Fruit fly (Drosophila melanogaster): ENCODE measurements around the gene brv2.
A peak's percentile ranks its signal among the peaks of the same experiment; 100 is the strongest.

brv2 gene

dm6 chr3L:17310509-17310908 is 34.0 kb downstream of the brv2 start (continued):
- no peak for TF ChIP-seq kni (GFP tag; optimal IDR thresholded peaks at IDR 0.05)
- 0 out of 2 replicates have a peak, but pooled peaks have one; percentile 16 for TF ChIP-seq klu (GFP tag; IDR thresholded peaks at IDR 0.05)
- no peak for TF ChIP-seq CG12744 (GFP tag; optimal IDR thresholded peaks at IDR 0.05)
- TF ChIP-seq Dbx (GFP tag; IDR thresholded peaks at IDR 0.05), result 0 out of 3 replicates have a peak, but pooled peaks have one; percentile 50
- no peak for TF ChIP-seq CG1647 (GFP tag; optimal IDR thresholded peaks at IDR 0.05)
- TF ChIP-seq CG14050 (GFP tag; IDR thresholded peaks at IDR 0.05), result no peak
- no peak for TF ChIP-seq CG7271 (tag; optimal IDR thresholded peaks at IDR 0.05)
- no peak for TF ChIP-seq corto (GFP tag; optimal IDR thresholded peaks at IDR 0.05)
- no peak for TF ChIP-seq knrl (GFP tag; IDR thresholded peaks at IDR 0.05; ENCODE audit: partially characterized antibody)
- TF ChIP-seq CG5180 (GFP tag; optimal IDR thresholded peaks at IDR 0.05), result peak; percentile 5
- no peak for TF ChIP-seq bigmax (GFP tag; optimal IDR thresholded peaks at IDR 0.05)
- TF ChIP-seq hth (optimal IDR thresholded peaks at IDR 0.05), result no peak
- no peak for TF ChIP-seq CG3407 (GFP tag; optimal IDR thresholded peaks at IDR 0.05)
- TF ChIP-seq Ets65A (GFP tag), result no peak
- no peak for TF ChIP-seq sens-2 (GFP tag; IDR thresholded peaks at IDR 0.05)
- no peak for TF ChIP-seq NC2α (GFP tag; optimal IDR thresholded peaks at IDR 0.05)
- peak; percentile 19 for TF ChIP-seq CG12659 (GFP tag; optimal IDR thresholded peaks at IDR 0.05)
- no peak for TF ChIP-seq CG1024 (GFP tag; IDR thresholded peaks at IDR 0.05)
- peak; percentile 60 for TF ChIP-seq CG13894 (tag; optimal IDR thresholded peaks at IDR 0.05)
- peak; percentile 65 for TF ChIP-seq row (GFP tag; IDR thresholded peaks at IDR 0.05)
- TF ChIP-seq CG43689 (GFP tag; IDR thresholded peaks at IDR 0.05), result no peak
- TF ChIP-seq CG10209 (GFP tag; optimal IDR thresholded peaks at IDR 0.05), result no peak
- TF ChIP-seq gro (GFP tag; optimal IDR thresholded peaks at IDR 0.05), result no peak
- TF ChIP-seq twi (tag; optimal IDR thresholded peaks at IDR 0.05), result no peak
- TF ChIP-seq CG30403 (GFP tag; optimal IDR thresholded peaks at IDR 0.05), result peak; percentile 2
- no peak for TF ChIP-seq bowl (GFP tag; IDR thresholded peaks at IDR 0.05)
- no peak for TF ChIP-seq Hr3 (GFP tag; optimal IDR thresholded peaks at IDR 0.05)
- no peak for TF ChIP-seq tup (GFP tag; optimal IDR thresholded peaks at IDR 0.05)
- peak; percentile 60 for TF ChIP-seq unpg (GFP tag; optimal IDR thresholded peaks at IDR 0.05)
- TF ChIP-seq CG7928 (GFP tag; optimal IDR thresholded peaks at IDR 0.05), result no peak
- no peak for TF ChIP-seq CG9876 (GFP tag; optimal IDR thresholded peaks at IDR 0.05)
- TF ChIP-seq CG1602 (GFP tag; optimal IDR thresholded peaks at IDR 0.05), result no peak
- peak; percentile 22 for TF ChIP-seq gcm (GFP tag; optimal IDR thresholded peaks at IDR 0.05)
- TF ChIP-seq ase (GFP tag; IDR thresholded peaks at IDR 0.05), result 0 out of 3 replicates have a peak, but pooled peaks have one; percentile 15
- TF ChIP-seq Ada2b (GFP tag; IDR thresholded peaks at IDR 0.05), result peak; percentile 62
- peak; percentile 66 for TF ChIP-seq CG3281 (GFP tag; optimal IDR thresholded peaks at IDR 0.05)
- TF ChIP-seq Max (GFP tag; optimal IDR thresholded peaks at IDR 0.05), result no peak
- no peak for TF ChIP-seq Tbp (GFP tag; optimal IDR thresholded peaks at IDR 0.05)
- TF ChIP-seq bbx (GFP tag; IDR thresholded peaks at IDR 0.05; ENCODE audit: partially characterized antibody), result no peak
- no peak for TF ChIP-seq E2f2 (GFP tag; IDR thresholded peaks at IDR 0.05)
- TF ChIP-seq CG10147 (GFP tag; optimal IDR thresholded peaks at IDR 0.05), result peak; percentile 48
- no peak for TF ChIP-seq ems (GFP tag; optimal IDR thresholded peaks at IDR 0.05)
- no peak for TF ChIP-seq CG5953 (GFP tag; IDR thresholded peaks at IDR 0.05)
- TF ChIP-seq CG9437 (GFP tag; optimal IDR thresholded peaks at IDR 0.05), result no peak
- TF ChIP-seq CG10959 (GFP tag; IDR thresholded peaks at IDR 0.05), result peak; percentile 34; the same call in 1 of the 2 replicates
- no peak for TF ChIP-seq Chrac-16 (GFP tag; optimal IDR thresholded peaks at IDR 0.05)
- TF ChIP-seq tna (GFP tag; IDR thresholded peaks at IDR 0.05; ENCODE audit: partially characterized antibody), result no peak
- peak; percentile 54; the same call in 1 of the 2 replicates for TF ChIP-seq Rfx (GFP tag; IDR thresholded peaks at IDR 0.05)
- TF ChIP-seq Atf-2 (GFP tag; optimal IDR thresholded peaks at IDR 0.05), result no peak
- TF ChIP-seq CG32772 (GFP tag; IDR thresholded peaks at IDR 0.05), result no peak
- TF ChIP-seq vfl (GFP tag; optimal IDR thresholded peaks at IDR 0.05), result no peak
- no peak for TF ChIP-seq CG7357 (GFP tag; IDR thresholded peaks at IDR 0.05)
